Fruit fly (Drosophila melanogaster): ENCODE results near the gene SLIRP1.

SLIRP1 gene

DNA sequence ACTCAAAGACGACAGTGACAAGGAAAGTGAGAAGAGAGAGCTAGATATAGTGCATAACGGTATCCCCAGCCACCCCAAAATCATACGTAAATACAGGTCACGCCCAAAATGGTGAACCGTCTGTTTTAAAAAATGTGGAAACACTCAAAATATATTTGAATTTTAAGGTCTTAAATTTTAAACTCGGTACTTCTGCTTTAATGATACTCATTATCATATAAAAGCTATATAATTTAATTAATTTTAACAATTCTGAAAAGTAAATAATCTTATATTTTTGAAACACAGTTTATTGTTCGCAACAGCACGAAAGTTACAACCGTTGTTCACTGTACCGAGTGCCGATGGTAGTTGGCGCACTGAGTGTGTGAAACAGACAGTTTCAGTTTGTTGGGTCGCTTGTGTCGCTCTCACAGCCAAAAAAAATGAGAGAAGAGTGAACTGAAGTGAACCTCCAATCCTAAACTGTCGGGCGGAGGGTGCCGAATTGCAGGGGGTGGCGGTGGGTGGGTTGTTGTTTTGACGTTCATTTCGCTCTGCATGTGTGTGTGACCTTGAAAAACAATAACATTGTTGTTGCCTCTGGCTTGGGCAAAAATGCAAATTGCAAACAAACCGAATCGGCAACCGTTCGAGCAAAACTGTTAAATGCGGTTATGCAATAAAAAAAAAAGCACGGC lies 47.4 kb upstream of the SLIRP1 start (continued):
- peak; percentile 85 for TF ChIP-seq CG33557 (GFP tag; optimal IDR thresholded peaks at IDR 0.05)
- peak; percentile 10 for TF ChIP-seq BEAF-32 (GFP tag; optimal IDR thresholded peaks at IDR 0.05)
- TF ChIP-seq CG6813 (GFP tag; optimal IDR thresholded peaks at IDR 0.05), result peak; percentile 90
- TF ChIP-seq Dip2 (GFP tag; IDR thresholded peaks at IDR 0.05), result no peak
- no peak for TF ChIP-seq CG7745 (tag; optimal IDR thresholded peaks at IDR 0.05)
- peak; percentile 26 for TF ChIP-seq shn (GFP tag; optimal IDR thresholded peaks at IDR 0.05)
- no peak for TF ChIP-seq br (optimal IDR thresholded peaks at IDR 0.05)
- TF ChIP-seq pzg (GFP tag; optimal IDR thresholded peaks at IDR 0.05), result no peak
- TF ChIP-seq btn (GFP tag; optimal IDR thresholded peaks at IDR 0.05), result no peak
- no peak for TF ChIP-seq ERR (GFP tag; optimal IDR thresholded peaks at IDR 0.05)
- TF ChIP-seq CG4424 (GFP tag; optimal IDR thresholded peaks at IDR 0.05), result peak; percentile 86
- TF ChIP-seq Abd-B (GFP tag; optimal IDR thresholded peaks at IDR 0.05), result peak; percentile 90
- TF ChIP-seq CG14014 (GFP tag; IDR thresholded peaks at IDR 0.05), result peak; percentile 86
- TF ChIP-seq pros (GFP tag; optimal IDR thresholded peaks at IDR 0.05), result peak; percentile 60
- TF ChIP-seq repo (GFP tag; optimal IDR thresholded peaks at IDR 0.05), result peak; percentile 41
- TF ChIP-seq Six4 (GFP tag; optimal IDR thresholded peaks at IDR 0.05), result peak; percentile 86
- TF ChIP-seq stc (GFP tag; IDR thresholded peaks at IDR 0.05), result peak; percentile 82
- TF ChIP-seq CG17359 (tag; optimal IDR thresholded peaks at IDR 0.05), result peak; percentile 94
- no peak for TF ChIP-seq zf30C (GFP tag; optimal IDR thresholded peaks at IDR 0.05)
- TF ChIP-seq toy (GFP tag; IDR thresholded peaks at IDR 0.05), result no peak
- TF ChIP-seq CG10654 (GFP tag; optimal IDR thresholded peaks at IDR 0.05), result peak; percentile 78
- TF ChIP-seq CG14965 (GFP tag; optimal IDR thresholded peaks at IDR 0.05; ENCODE audit: borderline replicate concordance), result no peak
- TF ChIP-seq CG10462 (GFP tag; optimal IDR thresholded peaks at IDR 0.05), result peak; percentile 78
- no peak for TF ChIP-seq Doc3 (GFP tag; IDR thresholded peaks at IDR 0.05; ENCODE audit: partially characterized antibody)
- TF ChIP-seq CG3838 (GFP tag; optimal IDR thresholded peaks at IDR 0.05), result no peak
- TF ChIP-seq ham (GFP tag; IDR thresholded peaks at IDR 0.05), result peak; percentile 73
- peak; percentile 62; the same call in 1 of the 2 replicates for TF ChIP-seq CG10321 (GFP tag; IDR thresholded peaks at IDR 0.05)
- TF ChIP-seq CG15269 (tag; optimal IDR thresholded peaks at IDR 0.05), result peak; percentile 95
- peak; percentile 83 for TF ChIP-seq CG12155 (GFP tag; optimal IDR thresholded peaks at IDR 0.05)
- no peak for TF ChIP-seq CG4282 (GFP tag; optimal IDR thresholded peaks at IDR 0.05)
- TF ChIP-seq CG4328 (GFP tag; optimal IDR thresholded peaks at IDR 0.05), result peak; percentile 92
- TF ChIP-seq nerfin-1 (tag; optimal IDR thresholded peaks at IDR 0.05), result peak; percentile 91
- peak; percentile 75 for TF ChIP-seq CG14667 (GFP tag; IDR thresholded peaks at IDR 0.05)
- peak; percentile 34 for TF ChIP-seq CG16863 (GFP tag; optimal IDR thresholded peaks at IDR 0.05)
- peak; percentile 95 for TF ChIP-seq CG3281 (GFP tag; optimal IDR thresholded peaks at IDR 0.05)
- TF ChIP-seq CG12071 (GFP tag; optimal IDR thresholded peaks at IDR 0.05), result peak; percentile 77
- TF ChIP-seq Neu2 (GFP tag; optimal IDR thresholded peaks at IDR 0.05; ENCODE audit: borderline replicate concordance), result no peak
- no peak for TF ChIP-seq eyg (GFP tag; optimal IDR thresholded peaks at IDR 0.05)
- TF ChIP-seq trh (GFP tag; optimal IDR thresholded peaks at IDR 0.05), result peak; percentile 74
- TF ChIP-seq CG11398 (GFP tag; optimal IDR thresholded peaks at IDR 0.05), result no peak
- TF ChIP-seq CG18764 (GFP tag; optimal IDR thresholded peaks at IDR 0.05), result peak; percentile 71
- peak; percentile 96 for TF ChIP-seq CoRest (tag; optimal IDR thresholded peaks at IDR 0.05)
- peak; percentile 88 for TF ChIP-seq HmgZ (tag; optimal IDR thresholded peaks at IDR 0.05)
- TF ChIP-seq slou (GFP tag; optimal IDR thresholded peaks at IDR 0.05), result peak; percentile 70
- TF ChIP-seq CG12236 (GFP tag; optimal IDR thresholded peaks at IDR 0.05), result no peak
- TF ChIP-seq CG3163 (GFP tag; optimal IDR thresholded peaks at IDR 0.05), result no peak
- peak; percentile 73 for TF ChIP-seq CG6272 (GFP tag; IDR thresholded peaks at IDR 0.05)
- no peak for TF ChIP-seq Ets97D (GFP tag; optimal IDR thresholded peaks at IDR 0.05)
- peak; percentile 99 for TF ChIP-seq grau (tag; optimal IDR thresholded peaks at IDR 0.05)
- peak; percentile 63; the same call in 1 of the 3 replicates for TF ChIP-seq C15 (GFP tag; IDR thresholded peaks at IDR 0.05)
- peak; percentile 57 for TF ChIP-seq ap (GFP tag; IDR thresholded peaks at IDR 0.05)

All from whole organism, embryonic.